Fruit fly (Drosophila melanogaster): Measurements from ENCODE around the gene cDIP.

Gene cDIP

DNA sequence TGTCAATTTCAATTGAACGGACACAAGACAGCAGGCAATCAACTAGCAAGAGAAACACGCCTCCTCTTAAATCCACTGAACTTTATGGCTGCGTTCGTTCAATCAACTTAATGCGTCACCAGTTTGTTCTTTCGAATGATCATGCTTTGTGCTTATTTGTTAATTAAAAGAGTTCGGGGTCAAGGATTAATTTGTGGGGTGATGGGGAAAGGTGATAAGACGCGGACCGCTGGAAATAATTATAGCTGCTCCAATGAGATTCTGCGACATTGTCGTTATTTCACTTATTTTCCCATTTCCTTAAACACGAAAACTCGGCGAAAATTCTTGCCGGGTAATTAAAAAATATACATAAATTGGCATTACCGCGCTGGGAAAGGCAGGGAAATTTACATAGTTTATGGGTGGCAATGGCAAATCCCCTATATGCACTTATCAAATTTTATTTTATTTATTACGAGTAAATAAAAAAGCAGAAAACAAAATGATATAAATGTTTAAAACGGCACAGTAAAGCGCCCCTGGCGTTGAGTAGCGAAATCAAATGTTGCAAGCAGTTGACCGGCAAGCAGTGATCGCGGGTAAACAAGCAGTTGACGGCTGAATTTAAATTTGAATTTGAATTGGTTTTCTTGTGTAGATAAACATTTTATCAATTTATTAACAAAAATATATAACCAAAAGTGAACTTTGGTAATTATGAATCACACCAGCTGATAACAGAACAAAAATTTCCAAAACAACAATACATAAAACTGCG is 23.7 kb upstream of the cDIP start (continued):
- TF ChIP-seq Hey (tag; optimal IDR thresholded peaks at IDR 0.05) (peak; percentile 22), CG13624 (GFP tag; optimal IDR thresholded peaks at IDR 0.05) (peak; percentile 77), Mes4 (GFP tag; optimal IDR thresholded peaks at IDR 0.05) (peak; percentile 66), trh (GFP tag; optimal IDR thresholded peaks at IDR 0.05) (no peak), CG9609 (GFP tag; optimal IDR thresholded peaks at IDR 0.05) (peak; percentile 81), psq (GFP tag; optimal IDR thresholded peaks at IDR 0.05) (peak; percentile 68), br (optimal IDR thresholded peaks at IDR 0.05) (no peak), hb (GFP tag; IDR thresholded peaks at IDR 0.05; ENCODE audit: partially characterized antibody) (no peak), vfl (GFP tag; optimal IDR thresholded peaks at IDR 0.05) (peak; percentile 82), pros (GFP tag; optimal IDR thresholded peaks at IDR 0.05) (no peak), disco-r (GFP tag; optimal IDR thresholded peaks at IDR 0.05) (peak; percentile 56), CG2712 (tag; optimal IDR thresholded peaks at IDR 0.05) (peak; percentile 72), CG8359 (GFP tag; optimal IDR thresholded peaks at IDR 0.05; ENCODE audit: borderline replicate concordance) (peak; percentile 54), sna (GFP tag; IDR thresholded peaks at IDR 0.05; ENCODE audit: partially characterized antibody) (no peak), CG2129 (GFP tag; IDR thresholded peaks at IDR 0.05; ENCODE audit: partially characterized antibody) (no peak), NC2β (GFP tag; optimal IDR thresholded peaks at IDR 0.05) (peak; percentile 72), NK7.1 (GFP tag; optimal IDR thresholded peaks at IDR 0.05) (peak; percentile 57), B-H2 (GFP tag; optimal IDR thresholded peaks at IDR 0.05) (peak; percentile 80), slou (GFP tag; optimal IDR thresholded peaks at IDR 0.05) (peak; percentile 8), ems (GFP tag; optimal IDR thresholded peaks at IDR 0.05) (peak; percentile 70), chinmo (GFP tag; IDR thresholded peaks at IDR 0.05; ENCODE audit: partially characterized antibody) (0 out of 4 replicates have a peak, but pooled peaks have one; percentile 24), zfh1 (GFP tag; IDR thresholded peaks at IDR 0.05) (peak; percentile 76), rib (GFP tag; IDR thresholded peaks at IDR 0.05) (no peak), hth (optimal IDR thresholded peaks at IDR 0.05) (no peak), zfh2 (GFP tag; optimal IDR thresholded peaks at IDR 0.05) (peak; percentile 63), CG17186 (GFP tag; optimal IDR thresholded peaks at IDR 0.05) (no peak), E2f1 (GFP tag; IDR thresholded peaks at IDR 0.05) (peak; percentile 72), gfzf (GFP tag; optimal IDR thresholded peaks at IDR 0.05) (peak; percentile 1), luna (GFP tag; optimal IDR thresholded peaks at IDR 0.05) (peak; percentile 2), lov (optimal IDR thresholded peaks at IDR 0.05) (no peak), lov (GFP tag; IDR thresholded peaks at IDR 0.05) (no peak), Dbx (GFP tag; IDR thresholded peaks at IDR 0.05) (peak; percentile 84), CG8281 (tag; optimal IDR thresholded peaks at IDR 0.05) (peak; percentile 28), grn (GFP tag; optimal IDR thresholded peaks at IDR 0.05) (peak; percentile 11), Mrtf (GFP tag; IDR thresholded peaks at IDR 0.05) (peak; percentile 58; the same call in 1 of the 3 replicates), GATAe (GFP tag; conservative IDR thresholded peaks at IDR 0.05) (0 out of 2 replicates have a peak, but pooled peaks have one; percentile 11), pho (GFP tag; optimal IDR thresholded peaks at IDR 0.05) (peak; percentile 72), CG16813 (GFP tag; IDR thresholded peaks at IDR 0.05; ENCODE audit: partially characterized antibody) (0 out of 3 replicates have a peak, but pooled peaks have one; percentile 17), Max (GFP tag; optimal IDR thresholded peaks at IDR 0.05) (peak; percentile 76), CG3726 (GFP tag; IDR thresholded peaks at IDR 0.05) (0 out of 3 replicates have a peak, but pooled peaks have one; percentile 55), yki (optimal IDR thresholded peaks at IDR 0.05) (no peak), CG5953 (GFP tag; IDR thresholded peaks at IDR 0.05) (peak; percentile 33; the same call in 1 of the 2 replicates), sima (GFP tag; optimal IDR thresholded peaks at IDR 0.05) (peak; percentile 33), Fer2 (tag; optimal IDR thresholded peaks at IDR 0.05) (peak; percentile 28), Hsf (GFP tag; optimal IDR thresholded peaks at IDR 0.05) (peak; percentile 80), CG3838 (GFP tag; optimal IDR thresholded peaks at IDR 0.05) (peak; percentile 49), CG16863 (GFP tag; optimal IDR thresholded peaks at IDR 0.05) (peak; percentile 65), CG17829 (tag; optimal IDR thresholded peaks at IDR 0.05) (peak; percentile 65), sens (GFP tag) (peak; percentile 95), sob (GFP tag; IDR thresholded peaks at IDR 0.05) (peak; percentile 87), sd (tag; optimal IDR thresholded peaks at IDR 0.05) (peak; percentile 25)

All from whole organism, embryonic.